Fruit fly (Drosophila melanogaster) whole organism, embryonic: Measurements from ENCODE around the gene Or22c.
A peak's percentile ranks its signal among the peaks of the same experiment; 100 is the strongest.

Source experiments
- Awh ChIP-seq: fragments of 200-800 bp; sonication (Bioruptor generic); IDR thresholded peaks from 2 replicates; pipeline ENCODE4, ENCODE4 v1.3.6; 2022; ENCODE audit warnings: missing biosample characterization, missing genetic modification characterization
- B-H1 ChIP-seq: fragments of 200-800 bp; sonication (Bioruptor generic); IDR thresholded peaks from 3 replicates; pipeline ENCODE4 v1.3.6; 2022; ENCODE audit warnings: missing biosample characterization, missing genetic modification characterization
- Bgb ChIP-seq: fragments of 200-800 bp; sonication (Bioruptor generic); IDR thresholded peaks from 2 replicates; pipeline ENCODE4 v1.3.6; 2022; ENCODE audit warnings: missing biosample characterization, missing genetic modification characterization; ENCODE audit not compliant: partially characterized antibody
- CG10209 ChIP-seq: fragments of 200-800 bp; sonication (Bioruptor generic); optimal IDR thresholded peaks from 3 replicates; lab custom pipeline; 2017; ENCODE audit warnings: missing biosample characterization, mild to moderate bottlenecking, missing genetic modification characterization, missing genetic modification reagents
- CG1024 ChIP-seq: fragments of 200-800 bp; sonication (Bioruptor generic); IDR thresholded peaks from 2 replicates; pipeline ENCODE4 v1.3.6; 2022; ENCODE audit warnings: missing biosample characterization, missing genetic modification characterization
- CG10431 ChIP-seq: fragments of 200-800 bp; sonication (Bioruptor generic); optimal IDR thresholded peaks from 3 replicates; lab custom pipeline; 2018; ENCODE audit warnings: missing biosample characterization, mild to moderate bottlenecking, missing genetic modification characterization
- CG11695 ChIP-seq: fragments of 200-800 bp; sonication (Bioruptor generic); IDR thresholded peaks from 3 replicates; pipeline ENCODE4 v1.3.6; 2022; ENCODE audit warnings: missing biosample characterization, missing genetic modification characterization
- CG12659 ChIP-seq: fragments of 200-800 bp; sonication (Bioruptor generic); optimal IDR thresholded peaks from 3 replicates; lab custom pipeline; 2017; ENCODE audit warnings: mild to moderate bottlenecking, missing biosample characterization, missing genetic modification reagents, missing genetic modification characterization
- CG13775 ChIP-seq: fragments of 200-800 bp; sonication (Bioruptor generic); optimal IDR thresholded peaks from 3 replicates; lab custom pipeline; 2017; ENCODE audit warnings: missing biosample characterization, mild to moderate bottlenecking, missing genetic modification characterization
- CG1603 ChIP-seq: fragments of 200-800 bp; sonication (Bioruptor generic); optimal IDR thresholded peaks from 2 replicates; lab custom pipeline; 2019; ENCODE audit warnings: missing biosample characterization, mild to moderate bottlenecking, missing genetic modification characterization, moderate library complexity
- CG16813 ChIP-seq: fragments of 200-800 bp; sonication (Bioruptor generic); IDR thresholded peaks from 3 replicates; pipeline ENCODE4 v1.3.6; 2022; ENCODE audit warnings: missing biosample characterization, missing genetic modification characterization; ENCODE audit not compliant: partially characterized antibody
- CG18011 ChIP-seq: fragments of 200-800 bp; sonication (Bioruptor generic); optimal IDR thresholded peaks from 2 replicates; lab custom pipeline; 2017; ENCODE audit warnings: missing biosample characterization, missing genetic modification characterization, mild to moderate bottlenecking, moderate library complexity, missing genotype
- CG18764 ChIP-seq: fragments of 200-800 bp; sonication (Bioruptor generic); optimal IDR thresholded peaks from 3 replicates; lab custom pipeline; 2016; ENCODE audit warnings: missing biosample characterization, missing genetic modification characterization
- CG2129 ChIP-seq: fragments of 200-800 bp; sonication (Bioruptor generic); IDR thresholded peaks from 2 replicates; pipeline ENCODE4 v1.3.6; 2022; ENCODE audit warnings: missing biosample characterization, missing genetic modification characterization; ENCODE audit not compliant: partially characterized antibody
- CG2678 ChIP-seq: fragments of 200-800 bp; sonication (Bioruptor generic); optimal IDR thresholded peaks from 3 replicates; lab custom pipeline; 2019; ENCODE audit warnings: missing biosample characterization, mild to moderate bottlenecking, missing genetic modification characterization, moderate library complexity
- CG31224 ChIP-seq: fragments of 200-800 bp; sonication (Bioruptor generic); IDR thresholded peaks from 2 replicates; pipeline ENCODE4 v1.3.6; 2022; ENCODE audit warnings: missing biosample characterization, missing genetic modification characterization
- CG3838 ChIP-seq: fragments of 200-800 bp; sonication (Bioruptor generic); optimal IDR thresholded peaks from 3 replicates; lab custom pipeline; 2016; ENCODE audit warnings: missing biosample characterization, missing genetic modification characterization
- CG4730 ChIP-seq: fragments of 200-800 bp; sonication (Bioruptor generic); IDR thresholded peaks from 2 replicates; pipeline ENCODE4 v1.3.6; 2022; ENCODE audit warnings: missing biosample characterization, missing genetic modification characterization
- CG6791 ChIP-seq: fragments of 200-800 bp; sonication (Bioruptor generic); IDR thresholded peaks from 3 replicates; pipeline ENCODE4 v1.3.6; 2022; ENCODE audit warnings: missing biosample characterization, missing genetic modification characterization; ENCODE audit not compliant: partially characterized antibody
- CG7556 ChIP-seq: fragments of 200-800 bp; sonication (Bioruptor generic); optimal IDR thresholded peaks from 2 replicates; lab custom pipeline; 2017; ENCODE audit warnings: missing biosample characterization, mild to moderate bottlenecking, missing genetic modification characterization
- CG8944 ChIP-seq: fragments of 200-800 bp; sonication (Bioruptor generic); optimal IDR thresholded peaks from 3 replicates; lab custom pipeline; 2016; ENCODE audit warnings: missing biosample characterization, missing genetic modification characterization
- CG9876 ChIP-seq: fragments of 200-800 bp; sonication (Bioruptor generic); optimal IDR thresholded peaks from 2 replicates; lab custom pipeline; 2016; ENCODE audit warnings: missing biosample characterization, missing genetic modification characterization
- CTCF ChIP-seq: fragments of 200-800 bp; sonication (Bioruptor generic); optimal IDR thresholded peaks from 2 replicates; lab custom pipeline; 2017; ENCODE audit warnings: missing biosample characterization, mild to moderate bottlenecking, missing genetic modification characterization, moderate library complexity
- Dad ChIP-seq: fragments of 200-800 bp; sonication (Bioruptor generic); optimal IDR thresholded peaks from 3 replicates; lab custom pipeline; 2016; ENCODE audit warnings: missing biosample characterization, missing genetic modification characterization
- Eip74EF ChIP-seq, 2 experiments: fragments of 200-800 bp in 1 of 2; fragments of >200 bp in 1 of 2; sonication (Bioruptor generic) in 1 of 2; optimal IDR thresholded peaks; 2 replicates each; lab custom pipeline; 2017 to 2019; ENCODE audit warnings: missing biosample characterization in 2 of 2, missing genetic modification characterization in 2 of 2, mild to moderate bottlenecking in 1 of 2, moderate library complexity in 1 of 2
- Fer2 ChIP-seq: fragments of 200-800 bp; sonication (Bioruptor generic); optimal IDR thresholded peaks from 2 replicates; lab custom pipeline; 2018; ENCODE audit warnings: missing biosample characterization, mild to moderate bottlenecking, missing genetic modification characterization, moderate library complexity
- GATAe ChIP-seq: fragments of 200-800 bp; sonication (Bioruptor generic); conservative IDR thresholded peaks from 2 replicates; pipeline ENCODE4 v1.3.6; 2022; ENCODE audit warnings: missing biosample characterization, missing genetic modification characterization
- Gug ChIP-seq: fragments of 200-800 bp; sonication (Bioruptor generic); IDR thresholded peaks from 4 replicates; pipeline ENCODE4 v1.3.6; 2022; ENCODE audit warnings: missing biosample characterization, missing genetic modification characterization
- H2.0 ChIP-seq: fragments of 200-800 bp; sonication (Bioruptor generic); IDR thresholded peaks from 2 replicates; pipeline ENCODE4 v1.3.6; 2022; ENCODE audit warnings: missing biosample characterization, missing genetic modification characterization
- HmgD ChIP-seq: fragments of 200-800 bp; sonication (Bioruptor generic); optimal IDR thresholded peaks from 3 replicates; lab custom pipeline; 2016; ENCODE audit warnings: missing biosample characterization, missing genetic modification characterization
- NFAT ChIP-seq: fragments of 200-800 bp; sonication (Bioruptor generic); IDR thresholded peaks from 2 replicates; pipeline ENCODE4 v1.3.6; 2022; ENCODE audit warnings: missing biosample characterization, missing genetic modification characterization
- Oaz ChIP-seq: fragments of 200-800 bp; sonication (Bioruptor generic); IDR thresholded peaks from 2 replicates; pipeline ENCODE4 v1.3.6; 2022; ENCODE audit warnings: missing biosample characterization, missing genetic modification characterization
- Sox100B ChIP-seq: fragments of 200-800 bp; sonication (Bioruptor generic); optimal IDR thresholded peaks from 3 replicates; lab custom pipeline; 2018; ENCODE audit warnings: missing biosample characterization, mild to moderate bottlenecking, missing genetic modification characterization
- ash1 ChIP-seq: fragments of 200-800 bp; sonication (Bioruptor generic); optimal IDR thresholded peaks from 2 replicates; lab custom pipeline; 2018; ENCODE audit warnings: missing biosample characterization, mild to moderate bottlenecking, missing genetic modification characterization
- bcd ChIP-seq: fragments of 200-800 bp; sonication (Bioruptor generic); optimal IDR thresholded peaks from 2 replicates; lab custom pipeline; 2017; ENCODE audit warnings: missing biosample characterization, mild to moderate bottlenecking, missing genetic modification characterization
- bigmax ChIP-seq: fragments of 200-800 bp; sonication (Bioruptor generic); optimal IDR thresholded peaks from 2 replicates; lab custom pipeline; 2018; ENCODE audit warnings: missing biosample characterization, mild to moderate bottlenecking, missing genetic modification characterization
- bowl ChIP-seq: fragments of 200-800 bp; sonication (Bioruptor generic); IDR thresholded peaks from 2 replicates; pipeline ENCODE4 v1.3.6; 2022; ENCODE audit warnings: missing biosample characterization, missing genetic modification characterization
- caup ChIP-seq: fragments of 200-800 bp; sonication (Bioruptor generic); optimal IDR thresholded peaks from 3 replicates; lab custom pipeline; 2017; ENCODE audit warnings: missing biosample characterization, mild to moderate bottlenecking, missing genetic modification characterization, moderate library complexity; ENCODE audit not compliant: severe bottlenecking
- ci ChIP-seq: fragments of 200-800 bp; sonication (Bioruptor generic); IDR thresholded peaks from 3 replicates; pipeline ENCODE4 v1.3.6; 2022; ENCODE audit warnings: missing biosample characterization, missing genetic modification characterization
- crol ChIP-seq: fragments of 200-800 bp; sonication (Bioruptor generic); IDR thresholded peaks from 2 replicates; pipeline ENCODE4 v1.3.6; 2022; ENCODE audit warnings: missing biosample characterization, missing genetic modification characterization
- grn ChIP-seq: fragments of 200-800 bp; sonication (Bioruptor generic); optimal IDR thresholded peaks from 3 replicates; lab custom pipeline; 2017; ENCODE audit warnings: missing biosample characterization, missing genetic modification characterization
- lilli ChIP-seq: fragments of 200-800 bp; sonication (Bioruptor generic); optimal IDR thresholded peaks from 3 replicates; lab custom pipeline; 2016; ENCODE audit warnings: missing biosample characterization, missing genetic modification characterization
- oc ChIP-seq: fragments of 200-800 bp; sonication (Bioruptor generic); optimal IDR thresholded peaks from 2 replicates; lab custom pipeline; 2018; ENCODE audit warnings: missing biosample characterization, mild to moderate bottlenecking, missing genetic modification characterization, moderate library complexity
- prd ChIP-seq, 3 experiments: fragments of >200 bp in 2 of 3; fragments of 200-800 bp in 1 of 3; sonication (Bioruptor generic) in 1 of 3; optimal IDR thresholded peaks in 2 of 3; IDR thresholded peaks in 1 of 3; 2 replicates in 2 of 3; 3 replicates in 1 of 3; pipeline versions ENCODE4 v1.3.6 to Lab custom; 2017 to 2022; ENCODE audit warnings: missing biosample characterization in 1 of 3, missing genetic modification characterization in 1 of 3
- pros ChIP-seq: fragments of 200-800 bp; sonication (Bioruptor generic); optimal IDR thresholded peaks from 3 replicates; lab custom pipeline; 2019; ENCODE audit warnings: missing biosample characterization, mild to moderate bottlenecking, missing genetic modification characterization, moderate library complexity
- rib ChIP-seq: fragments of 200-800 bp; sonication (Bioruptor generic); IDR thresholded peaks from 2 replicates; pipeline ENCODE4 v1.3.6; 2022; ENCODE audit warnings: missing biosample characterization, missing genetic modification characterization
- sima ChIP-seq: fragments of 200-800 bp; sonication (Bioruptor generic); optimal IDR thresholded peaks from 2 replicates; lab custom pipeline; 2016; ENCODE audit warnings: missing biosample characterization, missing genetic modification characterization
- sna ChIP-seq: fragments of 200-800 bp; sonication (Bioruptor generic); IDR thresholded peaks from 2 replicates; pipeline ENCODE4 v1.3.6; 2022; ENCODE audit warnings: missing biosample characterization, missing genetic modification characterization; ENCODE audit not compliant: partially characterized antibody
- tio ChIP-seq: fragments of 200-800 bp; sonication (Bioruptor generic); optimal IDR thresholded peaks from 2 replicates; lab custom pipeline; 2017; ENCODE audit warnings: missing biosample characterization, missing genetic modification characterization, inconsistent platforms
- trh ChIP-seq: fragments of 200-800 bp; sonication (Bioruptor generic); optimal IDR thresholded peaks from 2 replicates; lab custom pipeline; 2016; ENCODE audit warnings: missing biosample characterization, missing genetic modification characterization
- zen2 ChIP-seq: fragments of 200-800 bp; sonication (Bioruptor generic); IDR thresholded peaks from 3 replicates; pipeline ENCODE4 v1.3.6; 2022; ENCODE audit warnings: missing biosample characterization, missing genetic modification characterization; ENCODE audit not compliant: partially characterized antibody

Gene Or22c

DNA sequence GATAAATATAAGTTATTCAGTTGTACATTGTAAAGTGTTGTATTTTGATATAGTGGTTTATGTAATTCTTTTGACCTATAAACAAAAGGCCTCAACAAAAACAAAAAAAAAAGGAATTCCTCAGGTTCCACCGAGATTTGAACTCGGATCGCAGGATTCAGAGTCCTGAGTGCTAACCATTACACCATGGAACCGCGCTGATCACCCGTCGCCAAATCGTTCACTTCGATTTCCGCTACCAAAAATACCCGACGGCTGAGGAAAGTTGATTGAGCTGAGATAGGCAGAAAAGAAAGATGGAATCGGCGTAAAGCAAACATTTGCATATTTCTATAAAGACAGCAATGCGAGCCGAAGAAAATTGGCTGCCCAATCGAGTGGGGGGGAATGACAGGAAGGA is 41.3 kb upstream of the Or22c start (continued):
- TF ChIP-seq CG7556 (no peak), CG2678 (tag; lab: Kevin White, UChicago) (no peak), Oaz (GFP tag; lab: Robert Waterston, UW) (no peak), rib (no peak), CG12659 (no peak), B-H1 (GFP tag; lab: Robert Waterston, UW) (no peak), CTCF (no peak), zen2 (GFP tag; lab: Robert Waterston, UW) (0 out of 3 replicates have a peak, but pooled peaks have one; percentile 35), ci (GFP tag; lab: Robert Waterston, UW) (0 out of 3 replicates have a peak, but pooled peaks have one; percentile 32), Sox100B (no peak), Awh (GFP tag; lab: Robert Waterston, UW) (no peak), CG18011 (GFP tag; lab: Kevin White, UChicago) (no peak), tio (GFP tag; lab: Kevin White, UChicago) (no peak), caup (GFP tag; lab: Kevin White, UChicago) (no peak), CG2129 (GFP tag; lab: Robert Waterston, UW) (no peak), bowl (GFP tag; lab: Robert Waterston, UW) (no peak), bigmax (GFP tag; lab: Kevin White, UChicago) (no peak), CG13775 (no peak), CG8944 (no peak), Fer2 (tag; lab: Kevin White, UChicago) (no peak), ash1 (GFP tag; lab: Kevin White, UChicago) (no peak), CG10209 (no peak), HmgD (GFP tag; lab: Kevin White, UChicago) (no peak), sima (GFP tag; lab: Kevin White, UChicago) (no peak), Gug (GFP tag; lab: Robert Waterston, UW) (no peak), GATAe (GFP tag; lab: Robert Waterston, UW) (no peak), CG1024 (GFP tag; lab: Robert Waterston, UW) (no peak), NFAT (GFP tag; lab: Robert Waterston, UW) (no peak), pros (GFP tag; lab: Kevin White, UChicago) (no peak), CG9876 (no peak), H2.0 (no peak), Dad (GFP tag; lab: Kevin White, UChicago) (no peak), bcd (GFP tag; lab: Kevin White, UChicago) (no peak), CG1603 (tag; lab: Kevin White, UChicago) (no peak), sna (GFP tag; lab: Robert Waterston, UW) (peak; percentile 26; the same call in 1 of the 2 replicates), CG6791 (peak; percentile 70; the same call in 2 of the 3 replicates), CG4730 (GFP tag; lab: Robert Waterston, UW) (no peak), CG31224 (GFP tag; lab: Robert Waterston, UW) (no peak), Eip74EF (GFP tag; optimal IDR thresholded peaks at IDR 0.05; lab: Kevin White, UChicago) (no peak), lilli (GFP tag; lab: Kevin White, UChicago) (no peak), prd (optimal IDR thresholded peaks at IDR 0.05; lab: Kevin White, UChicago) (no peak), prd (GFP tag; IDR thresholded peaks at IDR 0.05; lab: Robert Waterston, UW) (no peak), grn (GFP tag; lab: Kevin White, UChicago) (peak; percentile 55), CG16813 (GFP tag; lab: Robert Waterston, UW) (peak; percentile 78), CG3838 (no peak), crol (no peak), CG10431 (GFP tag; lab: Kevin White, UChicago) (no peak), oc (tag; lab: Kevin White, UChicago) (no peak), Bgb (peak; percentile 56; the same call in 1 of the 2 replicates), CG11695 (GFP tag; lab: Robert Waterston, UW) (no peak), CG18764 (GFP tag; lab: Kevin White, UChicago) (no peak), trh (GFP tag; lab: Kevin White, UChicago) (no peak)
